Worm (Caenorhabditis elegans): ENCODE measurements around the gene C33G8.2.

DNA sequence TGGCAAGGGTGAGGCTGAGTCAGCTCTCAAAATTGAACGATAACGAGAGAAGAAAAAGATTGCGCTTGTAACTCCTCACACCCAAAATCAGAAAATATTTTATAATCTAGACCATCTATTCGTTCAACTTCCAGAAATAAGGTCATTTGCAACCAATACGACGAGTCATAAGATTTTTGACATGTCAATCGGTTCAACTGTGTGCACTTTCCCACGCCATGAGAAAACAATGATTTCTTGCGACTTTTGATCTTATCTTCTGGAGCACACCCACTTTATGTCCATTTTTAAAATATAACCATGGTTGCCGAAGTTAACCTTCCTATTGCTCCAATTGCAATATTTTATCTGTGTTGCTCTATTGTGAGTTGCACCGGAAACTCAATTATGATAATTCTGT is 7.5 kb downstream of the C33G8.2 start, which contains the start of gene srsx-32:
- no peak for TF ChIP-seq unc-62 (GFP tag; optimal IDR thresholded peaks at IDR 0.05)
- no peak for TF ChIP-seq nhr-90 (tag; optimal IDR thresholded peaks at IDR 0.05)

Data from whole organism, young adult.